Fruit fly (Drosophila melanogaster): ENCODE data around the gene dsh.

The dsh gene

DNA sequence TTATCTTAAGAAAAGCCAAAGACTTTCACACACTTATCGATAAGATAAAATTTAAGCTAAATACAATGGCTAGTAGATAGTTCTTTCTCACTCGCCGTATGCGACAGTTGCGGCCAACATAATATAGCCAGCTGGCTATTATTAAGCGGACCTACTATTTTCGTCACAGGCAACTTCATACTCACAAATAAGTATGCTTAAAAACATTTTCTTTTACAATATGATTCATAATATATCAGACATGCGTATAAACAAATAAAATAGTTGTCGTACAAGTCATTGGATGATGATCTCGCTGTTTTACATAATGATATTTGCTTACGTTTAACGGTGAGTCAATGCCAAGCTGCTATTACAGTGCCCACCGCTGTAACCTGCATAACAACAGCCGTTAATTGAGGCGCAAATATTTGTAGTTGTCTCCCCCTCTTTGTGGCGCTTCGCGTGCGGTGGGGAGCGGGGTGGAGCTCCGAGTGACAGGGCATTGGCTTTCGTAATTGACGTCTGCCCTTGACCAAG, 29.4 kb upstream of the dsh start (continued):
- TF ChIP-seq CG2202 (tag; optimal IDR thresholded peaks at IDR 0.05) (peak; percentile 2), CG18619 (GFP tag; optimal IDR thresholded peaks at IDR 0.05) (peak; percentile 66), dpn (GFP tag; optimal IDR thresholded peaks at IDR 0.05) (peak; percentile 63 to 66), insv (GFP tag; optimal IDR thresholded peaks at IDR 0.05) (peak in 1 of 2 experiments; percentile 12), MTF-1 (GFP tag; optimal IDR thresholded peaks at IDR 0.05; ENCODE audit: borderline replicate concordance) (no peak), CG16863 (GFP tag; optimal IDR thresholded peaks at IDR 0.05) (peak; percentile 54), Mad (GFP tag; optimal IDR thresholded peaks at IDR 0.05) (peak; percentile 39), sc (optimal IDR thresholded peaks at IDR 0.05) (no peak), sc (GFP tag; optimal IDR thresholded peaks at IDR 0.05) (peak; percentile 34), tx (GFP tag; optimal IDR thresholded peaks at IDR 0.05) (peak; percentile 21), chn (GFP tag; optimal IDR thresholded peaks at IDR 0.05) (peak; percentile 26), kni (GFP tag; optimal IDR thresholded peaks at IDR 0.05) (peak; percentile 64), CG3995 (GFP tag; optimal IDR thresholded peaks at IDR 0.05) (no peak), stwl (tag; optimal IDR thresholded peaks at IDR 0.05) (no peak), Elba2 (GFP tag; optimal IDR thresholded peaks at IDR 0.05) (no peak), NC2α (GFP tag; optimal IDR thresholded peaks at IDR 0.05) (peak; percentile 30), CG7372 (GFP tag; IDR thresholded peaks at IDR 0.05) (peak; percentile 46; the same call in 1 of the 2 replicates), Meics (GFP tag; optimal IDR thresholded peaks at IDR 0.05) (peak; percentile 71), H2.0 (GFP tag; IDR thresholded peaks at IDR 0.05) (peak; percentile 22), ro (GFP tag; IDR thresholded peaks at IDR 0.05) (0 out of 2 replicates have a peak, but pooled peaks have one; percentile 14), Max (GFP tag; optimal IDR thresholded peaks at IDR 0.05) (peak; percentile 48), CG5953 (GFP tag; IDR thresholded peaks at IDR 0.05) (no peak), mirr (GFP tag; optimal IDR thresholded peaks at IDR 0.05) (peak; percentile 82), pnt (GFP tag; optimal IDR thresholded peaks at IDR 0.05) (peak; percentile 35), CG8944 (GFP tag; optimal IDR thresholded peaks at IDR 0.05) (peak; percentile 36), CG32767 (GFP tag; IDR thresholded peaks at IDR 0.05) (no peak), HmgZ (tag; optimal IDR thresholded peaks at IDR 0.05) (peak; percentile 54), Bdp1 (GFP tag; optimal IDR thresholded peaks at IDR 0.05) (peak; percentile 8), CG11504 (tag; optimal IDR thresholded peaks at IDR 0.05) (peak; percentile 79), CG3726 (GFP tag; IDR thresholded peaks at IDR 0.05) (no peak), CG7745 (tag; optimal IDR thresholded peaks at IDR 0.05) (no peak), stc (GFP tag; IDR thresholded peaks at IDR 0.05) (peak; percentile 67), slp2 (GFP tag; optimal IDR thresholded peaks at IDR 0.05) (peak; percentile 15), gsb-n (tag; optimal IDR thresholded peaks at IDR 0.05) (no peak), Dip3 (GFP tag; optimal IDR thresholded peaks at IDR 0.05) (peak; percentile 52), grau (tag; optimal IDR thresholded peaks at IDR 0.05) (peak; percentile 78), CG10654 (GFP tag; optimal IDR thresholded peaks at IDR 0.05) (peak; percentile 29), Atf-2 (GFP tag; optimal IDR thresholded peaks at IDR 0.05) (peak; percentile 24), D (optimal IDR thresholded peaks at IDR 0.05) (no peak), D (GFP tag; optimal IDR thresholded peaks at IDR 0.05) (peak; percentile 65)

- TF ChIP-seq unc-4 (GFP tag; IDR thresholded peaks at IDR 0.05; ENCODE audit: partially characterized antibody), result no peak
- no peak for TF ChIP-seq abd-A (tag; optimal IDR thresholded peaks at IDR 0.05)
- TF ChIP-seq btn (GFP tag; optimal IDR thresholded peaks at IDR 0.05), result peak; percentile 51
- TF ChIP-seq sc (optimal IDR thresholded peaks at IDR 0.05), result no peak
- peak; percentile 51 for TF ChIP-seq sc (GFP tag; optimal IDR thresholded peaks at IDR 0.05)
- TF ChIP-seq CG17802 (tag; optimal IDR thresholded peaks at IDR 0.05), result peak; percentile 26
- peak; percentile 42 for TF ChIP-seq Usf (GFP tag; optimal IDR thresholded peaks at IDR 0.05)
- TF ChIP-seq Hmr (GFP tag; optimal IDR thresholded peaks at IDR 0.05), result peak; percentile 0
- no peak for TF ChIP-seq pita (GFP tag; optimal IDR thresholded peaks at IDR 0.05)
- TF ChIP-seq CG2202 (tag; optimal IDR thresholded peaks at IDR 0.05), result peak; percentile 37
- TF ChIP-seq CG9609 (GFP tag; optimal IDR thresholded peaks at IDR 0.05), result peak; percentile 75
- TF ChIP-seq nmo (GFP tag; optimal IDR thresholded peaks at IDR 0.05), result peak; percentile 84
- TF ChIP-seq CG4617 (GFP tag; optimal IDR thresholded peaks at IDR 0.05; ENCODE audit: borderline replicate concordance), result no peak
- peak; percentile 71 for TF ChIP-seq CG10209 (GFP tag; optimal IDR thresholded peaks at IDR 0.05)
Measured at dm6 chrX:11338047-11338747, 17.5 kb upstream of the dsh start.

Data from whole organism, embryonic.